Fruit fly (Drosophila melanogaster): Measurements from ENCODE around the gene crn.

The crn gene

dm6 chrX:2249763-2250162 lies at the start of gene crn:
crn (minus strand) TSS chrX:2249983.
- TF ChIP-seq CG17801 (GFP tag; optimal IDR thresholded peaks at IDR 0.05; ENCODE audit: partially characterized antibody) = no peak

dm6 chrX:2298708-2299370 lies 49.1 kb upstream of the crn start:
- peak; percentile 84 for TF ChIP-seq CG17801 (GFP tag; optimal IDR thresholded peaks at IDR 0.05; ENCODE audit: partially characterized antibody)

- TF ChIP-seq CG17801 (GFP tag; optimal IDR thresholded peaks at IDR 0.05; ENCODE audit: partially characterized antibody) = peak; percentile 98
These were observed 47.8 kb upstream of the crn start for dm6 chrX:2297428-2298200.

- peak; percentile 81 for TF ChIP-seq CG17801 (GFP tag; optimal IDR thresholded peaks at IDR 0.05; ENCODE audit: partially characterized antibody)
These were observed 46.7 kb upstream of the crn start for dm6 chrX:2296230-2297044.

- peak; percentile 39 for TF ChIP-seq CG17801 (GFP tag; optimal IDR thresholded peaks at IDR 0.05; ENCODE audit: partially characterized antibody)
These were observed 45.8 kb upstream of the crn start, which contains the start of gene Raf for dm6 chrX:2295435-2296229. Raf (plus strand) TSS chrX:2295466.

dm6 chrX:2294474-2295434 lies 45.0 kb upstream of the crn start:
- peak; percentile 46 for TF ChIP-seq CG17801 (GFP tag; optimal IDR thresholded peaks at IDR 0.05; ENCODE audit: partially characterized antibody)

- TF ChIP-seq CG17801 (GFP tag; optimal IDR thresholded peaks at IDR 0.05; ENCODE audit: partially characterized antibody) = peak; percentile 99
These were observed 43.7 kb upstream of the crn start, which contains the start of gene CG2865 for dm6 chrX:2293294-2293988. CG2865 (minus strand) TSS chrX:2293411.

- no peak for TF ChIP-seq CG17801 (GFP tag; optimal IDR thresholded peaks at IDR 0.05; ENCODE audit: partially characterized antibody)
These were observed 42.6 kb upstream of the crn start for dm6 chrX:2292410-2292809.

- TF ChIP-seq CG17801 (GFP tag; optimal IDR thresholded peaks at IDR 0.05; ENCODE audit: partially characterized antibody) = no peak
These were observed 41.2 kb upstream of the crn start for dm6 chrX:2291023-2291422.

dm6 chrX:2289134-2289533 lies 39.4 kb upstream of the crn start:
- peak; percentile 75 for TF ChIP-seq CG17801 (GFP tag; optimal IDR thresholded peaks at IDR 0.05; ENCODE audit: partially characterized antibody)

dm6 chrX:2288327-2288726 lies 38.5 kb upstream of the crn start:
- no peak for TF ChIP-seq CG17801 (GFP tag; optimal IDR thresholded peaks at IDR 0.05; ENCODE audit: partially characterized antibody)

- no peak for TF ChIP-seq CG17801 (GFP tag; optimal IDR thresholded peaks at IDR 0.05; ENCODE audit: partially characterized antibody)
These were observed 37.2 kb upstream of the crn start for dm6 chrX:2286985-2287384.

dm6 chrX:2286255-2286654 lies 36.5 kb upstream of the crn start:
- no peak for TF ChIP-seq CG17801 (GFP tag; optimal IDR thresholded peaks at IDR 0.05; ENCODE audit: partially characterized antibody)
